Worm (Caenorhabditis elegans) whole organism, L4 larva: ENCODE results near the gene F53A2.3.

Experiments used
- R02D3.7 ChIP-seq: fragments of 150-350 bp; sonication (generic microtip); optimal IDR thresholded peaks from 3 replicates; lab custom pipeline; 2014; ENCODE audit warnings: missing biosample characterization, missing genetic modification characterization
- ZK546.5 ChIP-seq, 2 experiments: sonication (generic microtip); optimal IDR thresholded peaks; 2 replicates each; lab custom pipeline; 2017; ENCODE audit warnings: missing biosample characterization in 2 of 2, missing genetic modification characterization in 2 of 2
- attf-4 ChIP-seq: sonication (generic microtip); optimal IDR thresholded peaks from 3 replicates; lab custom pipeline; 2017; ENCODE audit warnings: missing biosample characterization, missing genetic modification characterization
- dmd-8 ChIP-seq: fragments of 200-800 bp; sonication (Bioruptor generic); IDR thresholded peaks from 2 replicates; pipeline ENCODE4 v1.3.6; 2022; ENCODE audit warnings: missing genetic modification characterization, missing compliant biosample characterization
- lin-1 ChIP-seq: fragments of 200-800 bp; sonication (Bioruptor generic); IDR thresholded peaks from 2 replicates; pipeline ENCODE4 v1.3.6; 2022; ENCODE audit warnings: missing genetic modification reagents, missing genetic modification characterization, missing compliant biosample characterization
- mep-1 ChIP-seq: fragments of 150-350 bp; sonication (generic microtip); optimal IDR thresholded peaks from 3 replicates; lab custom pipeline; 2014; ENCODE audit warnings: missing biosample characterization, missing genetic modification characterization
- nhr-111 ChIP-seq: fragments of 200-800 bp; sonication (Bioruptor generic); optimal IDR thresholded peaks from 2 replicates; lab custom pipeline; 2018; ENCODE audit warnings: mild to moderate bottlenecking, missing genetic modification characterization, missing compliant biosample characterization

ce11 chrIII:13347782-13348327 lies 8.3 kb upstream of the F53A2.3 start:
- no peak for TF ChIP-seq lin-1 (GFP tag; lab: Robert Waterston, UW)
- no peak for TF ChIP-seq mep-1
- TF ChIP-seq attf-4 (tag; lab: Kevin White, UChicago) = no peak
- no peak for TF ChIP-seq R02D3.7 (tag; lab: Kevin White, UChicago)
- no peak for TF ChIP-seq ZK546.5 (tag; optimal IDR thresholded peaks at IDR 0.05; lab: Kevin White, UChicago)
- TF ChIP-seq dmd-8 (GFP tag; lab: Robert Waterston, UW) = no peak
- no peak for TF ChIP-seq nhr-111
